Fruit fly (Drosophila melanogaster) whole organism, embryonic: ENCODE data around the gene janA.

Experiments
- Atf6 ChIP-seq: fragments of 200-800 bp; sonication (Bioruptor generic); IDR thresholded peaks from 2 replicates; pipeline ENCODE4 v1.3.6; 2022; ENCODE audit warnings: missing biosample characterization, missing genetic modification characterization
- CG10267 ChIP-seq: fragments of 200-800 bp; sonication (Bioruptor generic); optimal IDR thresholded peaks from 2 replicates; lab custom pipeline; 2018; ENCODE audit warnings: missing biosample characterization, mild to moderate bottlenecking, missing genetic modification characterization, moderate library complexity
- CG11398 ChIP-seq: fragments of 200-800 bp; sonication (Bioruptor generic); optimal IDR thresholded peaks from 2 replicates; lab custom pipeline; 2016; ENCODE audit warnings: missing biosample characterization, missing genetic modification characterization
- CG11560 ChIP-seq: fragments of 200-800 bp; sonication (Bioruptor generic); IDR thresholded peaks from 3 replicates; pipeline ENCODE4 v1.3.6; 2022; ENCODE audit warnings: missing biosample characterization, missing genetic modification characterization
- CG1233 ChIP-seq: fragments of 200-800 bp; sonication (Bioruptor generic); optimal IDR thresholded peaks from 4 replicates; lab custom pipeline; 2018; ENCODE audit warnings: missing biosample characterization, mild to moderate bottlenecking, missing genetic modification characterization
- CG13624 ChIP-seq: fragments of 200-800 bp; sonication (Bioruptor generic); optimal IDR thresholded peaks from 2 replicates; lab custom pipeline; 2016; ENCODE audit warnings: missing biosample characterization, missing genetic modification characterization
- CG15696 ChIP-seq: fragments of 200-800 bp; sonication (Bioruptor generic); optimal IDR thresholded peaks from 2 replicates; lab custom pipeline; 2019; ENCODE audit warnings: missing biosample characterization, mild to moderate bottlenecking, missing genetic modification characterization, moderate library complexity
- CG17359 ChIP-seq: fragments of 200-800 bp; sonication (Bioruptor generic); optimal IDR thresholded peaks from 3 replicates; lab custom pipeline; 2018; ENCODE audit warnings: missing biosample characterization, mild to moderate bottlenecking, missing genetic modification characterization, moderate library complexity
- CG17612 ChIP-seq: fragments of 200-800 bp; sonication (Bioruptor generic); IDR thresholded peaks from 2 replicates; pipeline ENCODE4 v1.3.6; 2022; ENCODE audit warnings: missing biosample characterization, missing genetic modification characterization
- CG1832 ChIP-seq: fragments of 200-800 bp; sonication (Bioruptor generic); optimal IDR thresholded peaks from 2 replicates; lab custom pipeline; 2017; ENCODE audit warnings: missing biosample characterization, mild to moderate bottlenecking, missing genetic modification characterization, inconsistent platforms
- CG2202 ChIP-seq: fragments of 200-800 bp; sonication (Bioruptor generic); optimal IDR thresholded peaks from 2 replicates; lab custom pipeline; 2018; ENCODE audit warnings: missing biosample characterization, mild to moderate bottlenecking, missing genetic modification characterization
- CG2875 ChIP-seq: fragments of 200-800 bp; sonication (Bioruptor generic); optimal IDR thresholded peaks from 2 replicates; lab custom pipeline; 2017; ENCODE audit warnings: missing biosample characterization, mild to moderate bottlenecking, missing genetic modification characterization, missing genetic modification reagents
- CG30431 ChIP-seq: fragments of 200-800 bp; sonication (Bioruptor generic); optimal IDR thresholded peaks from 2 replicates; lab custom pipeline; 2017; ENCODE audit warnings: missing biosample characterization, missing genetic modification characterization
- CG3065 ChIP-seq: fragments of 200-800 bp; sonication (Bioruptor generic); optimal IDR thresholded peaks from 2 replicates; lab custom pipeline; 2016; ENCODE audit warnings: missing biosample characterization, missing genetic modification characterization
- CG31441 ChIP-seq: fragments of 200-800 bp; sonication (Bioruptor generic); IDR thresholded peaks from 2 replicates; pipeline ENCODE4 v1.3.6; 2022; ENCODE audit warnings: missing biosample characterization, missing genetic modification characterization
- CG33557 ChIP-seq: fragments of 200-800 bp; sonication (Bioruptor generic); optimal IDR thresholded peaks from 2 replicates; lab custom pipeline; 2019; ENCODE audit warnings: missing biosample characterization, mild to moderate bottlenecking, missing genetic modification characterization, moderate library complexity
- CG34224 ChIP-seq: fragments of 200-800 bp; sonication (Bioruptor generic); IDR thresholded peaks from 3 replicates; pipeline ENCODE4 v1.3.6; 2022; ENCODE audit warnings: missing biosample characterization, missing genetic modification characterization; ENCODE audit not compliant: partially characterized antibody
- CG3838 ChIP-seq: fragments of 200-800 bp; sonication (Bioruptor generic); optimal IDR thresholded peaks from 3 replicates; lab custom pipeline; 2016; ENCODE audit warnings: missing biosample characterization, missing genetic modification characterization
- CG4360 ChIP-seq: fragments of 200-800 bp; sonication (Bioruptor generic); IDR thresholded peaks from 2 replicates; pipeline ENCODE4 v1.3.6; 2022; ENCODE audit warnings: missing biosample characterization, missing genetic modification characterization
- CG4854 ChIP-seq: fragments of 200-800 bp; sonication (Bioruptor generic); optimal IDR thresholded peaks from 2 replicates; lab custom pipeline; 2016; ENCODE audit warnings: missing biosample characterization, missing genetic modification characterization, inconsistent platforms
- CG6765 ChIP-seq: fragments of 200-800 bp; sonication (Bioruptor generic); optimal IDR thresholded peaks from 3 replicates; lab custom pipeline; 2017; ENCODE audit warnings: missing biosample characterization, mild to moderate bottlenecking, missing genetic modification characterization
- CG8478 ChIP-seq: fragments of >200 bp; optimal IDR thresholded peaks from 2 replicates; lab custom pipeline; 2018
- CG9609 ChIP-seq: fragments of 200-800 bp; sonication (Bioruptor generic); optimal IDR thresholded peaks from 3 replicates; lab custom pipeline; 2016; ENCODE audit warnings: missing biosample characterization, missing genetic modification characterization
- Camta ChIP-seq: fragments of 200-800 bp; sonication (Bioruptor generic); optimal IDR thresholded peaks from 2 replicates; lab custom pipeline; 2016; ENCODE audit warnings: missing biosample characterization, missing genetic modification characterization
- D ChIP-seq, 2 experiments: fragments of 200-800 bp in 1 of 2; fragments of >200 bp in 1 of 2; sonication (Bioruptor generic) in 1 of 2; optimal IDR thresholded peaks; 2 replicates in 1 of 2; 3 replicates in 1 of 2; lab custom pipeline; 2017; ENCODE audit warnings: mild to moderate bottlenecking in 1 of 2, missing biosample characterization in 1 of 2, missing genetic modification characterization in 1 of 2, missing genetic modification reagents in 1 of 2
- D19B ChIP-seq: fragments of 200-800 bp; sonication (Bioruptor generic); optimal IDR thresholded peaks from 2 replicates; lab custom pipeline; 2017; ENCODE audit warnings: missing biosample characterization, mild to moderate bottlenecking, missing genetic modification characterization
- Doc2 ChIP-seq: fragments of 200-800 bp; sonication (Bioruptor generic); IDR thresholded peaks from 2 replicates; pipeline ENCODE4 v1.3.6; 2022; ENCODE audit warnings: missing biosample characterization, missing genetic modification characterization
- HLH54F ChIP-seq: fragments of 200-800 bp; sonication (Bioruptor generic); optimal IDR thresholded peaks from 3 replicates; lab custom pipeline; 2016; ENCODE audit warnings: missing biosample characterization, missing genetic modification characterization
- Hand ChIP-seq: fragments of 200-800 bp; sonication (Bioruptor generic); optimal IDR thresholded peaks from 2 replicates; lab custom pipeline; 2017; ENCODE audit warnings: mild to moderate bottlenecking, missing biosample characterization, missing genetic modification reagents, missing genetic modification characterization
- HmgD ChIP-seq: fragments of 200-800 bp; sonication (Bioruptor generic); optimal IDR thresholded peaks from 3 replicates; lab custom pipeline; 2016; ENCODE audit warnings: missing biosample characterization, missing genetic modification characterization
- Lhr ChIP-seq: fragments of 200-800 bp; sonication (Bioruptor generic); optimal IDR thresholded peaks from 3 replicates; lab custom pipeline; 2017; ENCODE audit warnings: mild to moderate bottlenecking, missing biosample characterization, missing genetic modification reagents, missing genetic modification characterization
- Scr ChIP-seq: fragments of 200-800 bp; sonication (Bioruptor generic); IDR thresholded peaks from 2 replicates; pipeline ENCODE4 v1.3.6; 2022; ENCODE audit warnings: missing biosample characterization, missing genetic modification characterization; ENCODE audit not compliant: partially characterized antibody
- Xbp1 ChIP-seq: fragments of 200-800 bp; sonication (Bioruptor generic); optimal IDR thresholded peaks from 3 replicates; lab custom pipeline; 2016; ENCODE audit warnings: missing biosample characterization, mild to moderate bottlenecking, missing genetic modification characterization
- ap ChIP-seq: fragments of 200-800 bp; sonication (Bioruptor generic); IDR thresholded peaks from 2 replicates; pipeline ENCODE4 v1.3.6; 2022; ENCODE audit warnings: missing biosample characterization, missing genetic modification characterization
- ci ChIP-seq: fragments of 200-800 bp; sonication (Bioruptor generic); IDR thresholded peaks from 3 replicates; pipeline ENCODE4 v1.3.6; 2022; ENCODE audit warnings: missing biosample characterization, missing genetic modification characterization
- en ChIP-seq: fragments of 200-800 bp; sonication (Bioruptor generic); optimal IDR thresholded peaks from 2 replicates; lab custom pipeline; 2016; ENCODE audit warnings: missing biosample characterization, missing genetic modification characterization
- esg ChIP-seq: fragments of 200-800 bp; sonication (Bioruptor generic); conservative IDR thresholded peaks from 2 replicates; pipeline ENCODE4 v1.3.6; 2022; ENCODE audit warnings: missing biosample characterization, missing genetic modification characterization
- ewg ChIP-seq: fragments of 200-800 bp; sonication (Bioruptor generic); optimal IDR thresholded peaks from 3 replicates; lab custom pipeline; 2017; ENCODE audit warnings: mild to moderate bottlenecking, missing biosample characterization, missing genetic modification reagents, missing genetic modification characterization
- hth ChIP-seq: fragments of >200 bp; optimal IDR thresholded peaks from 2 replicates; lab custom pipeline; 2017; ENCODE audit warnings: inconsistent platforms
- mirr ChIP-seq: fragments of 200-800 bp; sonication (Bioruptor generic); optimal IDR thresholded peaks from 3 replicates; lab custom pipeline; 2018; ENCODE audit warnings: missing biosample characterization, mild to moderate bottlenecking, missing genetic modification characterization
- nom ChIP-seq: fragments of 200-800 bp; sonication (Bioruptor generic); optimal IDR thresholded peaks from 2 replicates; lab custom pipeline; 2017; ENCODE audit warnings: missing biosample characterization, missing genetic modification characterization, mild to moderate bottlenecking, moderate library complexity, missing genetic modification reagents
- pita ChIP-seq: fragments of 200-800 bp; sonication (Bioruptor generic); optimal IDR thresholded peaks from 2 replicates; lab custom pipeline; 2017; ENCODE audit warnings: missing biosample characterization, mild to moderate bottlenecking, missing genetic modification characterization
- prd ChIP-seq, 3 experiments: fragments of >200 bp in 2 of 3; fragments of 200-800 bp in 1 of 3; sonication (Bioruptor generic) in 1 of 3; optimal IDR thresholded peaks in 2 of 3; IDR thresholded peaks in 1 of 3; 2 replicates in 2 of 3; 3 replicates in 1 of 3; pipeline versions ENCODE4 v1.3.6 to Lab custom; 2017 to 2022; ENCODE audit warnings: missing biosample characterization in 1 of 3, missing genetic modification characterization in 1 of 3
- sd ChIP-seq: fragments of 200-800 bp; sonication (Bioruptor generic); optimal IDR thresholded peaks from 3 replicates; lab custom pipeline; 2018; ENCODE audit warnings: missing biosample characterization, mild to moderate bottlenecking, missing genetic modification characterization, moderate library complexity
- sqz ChIP-seq: fragments of 200-800 bp; sonication (Bioruptor generic); optimal IDR thresholded peaks from 3 replicates; lab custom pipeline; 2018; ENCODE audit warnings: missing biosample characterization, mild to moderate bottlenecking, missing genetic modification characterization
- ssp ChIP-seq: fragments of 200-800 bp; sonication (Bioruptor generic); IDR thresholded peaks from 2 replicates; pipeline ENCODE4 v1.3.6; 2022; ENCODE audit warnings: missing biosample characterization, missing genetic modification characterization
- tgo ChIP-seq: fragments of 200-800 bp; sonication (Bioruptor generic); IDR thresholded peaks from 3 replicates; pipeline ENCODE4 v1.3.6; 2022; ENCODE audit warnings: missing biosample characterization, missing genetic modification characterization
- tll ChIP-seq, 2 experiments: fragments of 200-800 bp in 1 of 2; fragments of >200 bp in 1 of 2; sonication (Bioruptor generic) in 1 of 2; optimal IDR thresholded peaks; 2 replicates each; lab custom pipeline; 2017 to 2019; ENCODE audit warnings: missing biosample characterization in 2 of 2, missing genetic modification characterization in 2 of 2, mild to moderate bottlenecking in 1 of 2, moderate library complexity in 1 of 2
- tna ChIP-seq: fragments of 200-800 bp; sonication (Bioruptor generic); IDR thresholded peaks from 2 replicates; pipeline ENCODE4 v1.3.6; 2022; ENCODE audit warnings: missing biosample characterization, missing genetic modification characterization; ENCODE audit not compliant: partially characterized antibody
- yki ChIP-seq: fragments of >200 bp; optimal IDR thresholded peaks from 3 replicates; lab custom pipeline; 2018

The janA gene

dm6 chr3R:30052455-30053046, 13.2 kb upstream of the janA start, which contains the start of gene Jasper (continued):
- TF ChIP-seq hth (lab: Kevin White, UChicago): no peak
- TF ChIP-seq ewg (GFP tag; lab: Kevin White, UChicago): no peak
- peak; percentile 11; the same call in 1 of the 3 replicates for TF ChIP-seq CG34224 (GFP tag; lab: Robert Waterston, UW)
- no peak for TF ChIP-seq CG4854 (GFP tag; lab: Kevin White, UChicago)
- no peak for TF ChIP-seq Camta
- TF ChIP-seq ci (GFP tag; lab: Robert Waterston, UW): 0 out of 3 replicates have a peak, but pooled peaks have one; percentile 13
- TF ChIP-seq CG8478: no peak
- peak; percentile 29 for TF ChIP-seq HmgD (GFP tag; lab: Kevin White, UChicago)
- no peak for TF ChIP-seq Doc2 (GFP tag; lab: Robert Waterston, UW)
- no peak for TF ChIP-seq D19B
- no peak for TF ChIP-seq D (optimal IDR thresholded peaks at IDR 0.05; lab: Kevin White, UChicago)
- no peak for TF ChIP-seq D (GFP tag; optimal IDR thresholded peaks at IDR 0.05; lab: Kevin White, UChicago)
- TF ChIP-seq CG17612 (GFP tag; lab: Robert Waterston, UW): no peak; the same call in 1 of the 2 replicates
- TF ChIP-seq sd: no peak
- TF ChIP-seq tll (GFP tag; optimal IDR thresholded peaks at IDR 0.05; lab: Kevin White, UChicago): no peak
- peak; percentile 43 for TF ChIP-seq nom
- TF ChIP-seq Atf6: no peak
- peak; percentile 49 for TF ChIP-seq Lhr (GFP tag; lab: Kevin White, UChicago)
- no peak for TF ChIP-seq CG31441 (GFP tag; lab: Robert Waterston, UW)
- no peak for TF ChIP-seq ssp (GFP tag; lab: Robert Waterston, UW)
- no peak for TF ChIP-seq CG15696 (tag; lab: Kevin White, UChicago)
- no peak for TF ChIP-seq CG3065 (GFP tag; lab: Kevin White, UChicago)
- peak; percentile 88 for TF ChIP-seq CG4360 (GFP tag; lab: Robert Waterston, UW)
- TF ChIP-seq tna (GFP tag; lab: Robert Waterston, UW): no peak
- no peak for TF ChIP-seq yki (lab: Kevin White, UChicago)
- no peak for TF ChIP-seq CG9609 (GFP tag; lab: Kevin White, UChicago)
- no peak for TF ChIP-seq CG2202 (tag; lab: Kevin White, UChicago)
- TF ChIP-seq CG3838: no peak
- TF ChIP-seq tgo (GFP tag; lab: Robert Waterston, UW): no peak
- no peak for TF ChIP-seq prd (optimal IDR thresholded peaks at IDR 0.05; lab: Kevin White, UChicago)
- 0 out of 3 replicates have a peak, but pooled peaks have one; percentile 12 for TF ChIP-seq prd (GFP tag; IDR thresholded peaks at IDR 0.05; lab: Robert Waterston, UW)
- TF ChIP-seq CG17359 (tag; lab: Kevin White, UChicago): peak; percentile 2
- TF ChIP-seq CG33557 (GFP tag; lab: Kevin White, UChicago): no peak
- no peak for TF ChIP-seq Hand (GFP tag; lab: Kevin White, UChicago)
- no peak for TF ChIP-seq en (GFP tag; lab: Kevin White, UChicago)
- TF ChIP-seq CG1233 (GFP tag; lab: Kevin White, UChicago): no peak
- TF ChIP-seq mirr (GFP tag; lab: Kevin White, UChicago): no peak
- no peak for TF ChIP-seq CG1832 (GFP tag; lab: Kevin White, UChicago)
- TF ChIP-seq CG11560 (tag; lab: Robert Waterston, UW): no peak
- TF ChIP-seq CG6765 (GFP tag; lab: Kevin White, UChicago): no peak
- no peak for TF ChIP-seq Xbp1 (GFP tag; lab: Kevin White, UChicago)
- no peak for TF ChIP-seq CG2875
- TF ChIP-seq CG10267 (tag; lab: Kevin White, UChicago): peak; percentile 60
- TF ChIP-seq HLH54F (GFP tag; lab: Kevin White, UChicago): no peak
- no peak for TF ChIP-seq ap
- TF ChIP-seq Scr (GFP tag; lab: Robert Waterston, UW): peak; percentile 9; the same call in 1 of the 2 replicates
- TF ChIP-seq pita (GFP tag; lab: Kevin White, UChicago): no peak
- no peak for TF ChIP-seq esg (GFP tag; lab: Robert Waterston, UW)
- peak; percentile 58 for TF ChIP-seq CG13624
- no peak for TF ChIP-seq CG30431 (GFP tag; lab: Kevin White, UChicago)
- no peak for TF ChIP-seq CG11398 (GFP tag; lab: Kevin White, UChicago)
- TF ChIP-seq sqz: no peak
